Worm (Caenorhabditis elegans): ENCODE data around the gene ZK105.6.

The ZK105.6 gene

DNA sequence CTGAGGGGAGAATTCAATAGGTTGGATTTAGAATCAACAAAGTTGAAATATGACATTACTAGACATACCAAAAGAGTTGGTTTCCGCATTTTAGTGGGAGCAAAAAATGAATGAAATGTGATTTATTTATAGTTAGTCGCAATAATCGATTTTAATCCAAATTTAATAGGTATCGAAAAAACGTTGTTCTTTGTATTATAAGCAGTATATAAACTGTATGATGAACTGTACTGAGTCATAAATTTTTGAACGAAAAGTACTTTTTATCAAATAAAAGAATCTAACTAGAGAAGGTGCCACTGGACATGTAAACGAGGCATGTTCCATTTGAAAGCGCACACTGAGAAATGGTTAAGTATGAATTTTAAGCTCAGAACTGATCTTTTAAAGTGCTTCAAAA, 34.0 kb downstream of the ZK105.6 start, which contains the start of gene C12D5.9:
Gene C12D5.9, minus strand, starts transcription at position 101 of the 400 bp plus-strand sequence.
- TF ChIP-seq elt-1 (tag; optimal IDR thresholded peaks at IDR 0.05; ENCODE audit: borderline replicate concordance, insufficient read depth) = no peak
- no peak for TF ChIP-seq nhr-237 (tag; optimal IDR thresholded peaks at IDR 0.05)
- TF ChIP-seq ceh-83 (GFP tag; optimal IDR thresholded peaks at IDR 0.05) = no peak

DNA sequence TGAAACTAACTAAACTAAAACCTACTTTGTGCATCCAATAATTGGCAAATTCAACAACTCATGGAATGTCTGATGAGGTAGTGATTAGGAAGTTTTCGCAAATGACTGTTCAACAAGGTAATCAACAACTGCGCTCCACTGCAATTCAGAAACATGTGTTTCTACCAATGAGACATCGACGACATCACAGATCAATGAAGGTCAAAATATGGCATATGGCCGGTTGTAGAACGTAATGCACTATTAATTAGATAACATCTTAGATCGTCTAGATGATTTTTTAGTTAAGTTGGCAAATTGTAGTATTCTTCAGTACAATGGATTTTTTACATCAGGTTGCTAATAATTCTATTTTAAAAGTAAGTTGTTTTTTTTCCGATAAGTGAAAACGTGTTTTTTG, 37.7 kb downstream of the ZK105.6 start, which contains the start of the genes nhr-94 and nhr-152:
Gene nhr-94, minus strand, starts transcription at position 147 of the 400 bp plus-strand sequence.
Gene nhr-152, plus strand, starts transcription at position 162 of the 400 bp plus-strand sequence.
- TF ChIP-seq drap-1 (GFP tag; optimal IDR thresholded peaks at IDR 0.05) = no peak
- TF ChIP-seq nhr-2 (tag; optimal IDR thresholded peaks at IDR 0.05) = peak; percentile 81
- TF ChIP-seq elt-1 (tag; optimal IDR thresholded peaks at IDR 0.05; ENCODE audit: borderline replicate concordance, insufficient read depth) = peak; percentile 49

ce11 chrV:7683907-7684655, 39.8 kb downstream of the ZK105.6 start, which contains the start of gene sre-11:
TSS of gene sre-11 (minus strand) at chrV:7683957.
- TF ChIP-seq nhr-237 (tag; optimal IDR thresholded peaks at IDR 0.05) (no peak), ztf-11 (tag; optimal IDR thresholded peaks at IDR 0.05) (no peak), cnd-1 (tag; optimal IDR thresholded peaks at IDR 0.05) (no peak), nhr-28 (tag; optimal IDR thresholded peaks at IDR 0.05) (no peak), sptf-1 (tag; optimal IDR thresholded peaks at IDR 0.05) (no peak), pha-4 (tag; optimal IDR thresholded peaks at IDR 0.05) (no peak)

ce11 chrV:7681388-7681787, 42.5 kb downstream of the ZK105.6 start, which contains the start of gene cyp-33A1:
TSS of gene cyp-33A1 (minus strand) at chrV:7681459.
- TF ChIP-seq unc-120 (tag; optimal IDR thresholded peaks at IDR 0.05; ENCODE audit: poor library complexity, severe bottlenecking) (no peak), ceh-39 (tag; optimal IDR thresholded peaks at IDR 0.05) (no peak)

DNA sequence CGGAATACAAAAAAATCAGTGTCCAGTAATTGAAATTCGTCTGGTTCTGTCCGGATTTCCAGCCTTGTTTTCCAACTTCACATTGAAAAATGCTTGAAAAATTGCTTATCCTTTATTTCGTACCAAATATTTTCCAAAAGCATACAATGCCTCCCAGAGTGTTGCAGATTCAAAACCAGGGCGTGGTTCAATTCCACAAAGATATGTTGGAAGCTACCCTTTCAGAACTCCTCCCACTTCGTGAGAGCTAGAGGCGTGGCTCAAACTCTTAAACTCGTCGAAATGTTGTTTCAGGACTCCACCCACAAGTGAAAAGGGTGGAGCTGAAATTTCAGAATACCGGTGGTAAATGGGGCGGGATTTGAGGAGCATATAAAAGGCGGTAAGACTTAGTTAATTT, 48.0 kb downstream of the ZK105.6 start, which contains the start of gene C12D5.3:
Gene C12D5.3, plus strand, starts transcription at position 301 of the 400 bp plus-strand sequence.
- TF ChIP-seq mls-2 (tag; optimal IDR thresholded peaks at IDR 0.05) = no peak
- TF ChIP-seq nhr-12 (tag; optimal IDR thresholded peaks at IDR 0.05) = no peak
- no peak for TF ChIP-seq flh-1 (GFP tag; optimal IDR thresholded peaks at IDR 0.05)
- TF ChIP-seq tbx-8 (GFP tag; optimal IDR thresholded peaks at IDR 0.05) = no peak
- no peak for TF ChIP-seq nhr-2 (tag; optimal IDR thresholded peaks at IDR 0.05)
- TF ChIP-seq lin-32 (GFP tag; optimal IDR thresholded peaks at IDR 0.05) = no peak
- TF ChIP-seq drap-1 (GFP tag; optimal IDR thresholded peaks at IDR 0.05) = no peak
- no peak for TF ChIP-seq M03D4.4 (tag; optimal IDR thresholded peaks at IDR 0.05)
- TF ChIP-seq bed-3 (GFP tag; optimal IDR thresholded peaks at IDR 0.05) = no peak
- TF ChIP-seq ztf-11 (tag; optimal IDR thresholded peaks at IDR 0.05) = no peak
- no peak for TF ChIP-seq elt-3 (tag; optimal IDR thresholded peaks at IDR 0.05)
- no peak for TF ChIP-seq unc-62 (GFP tag; optimal IDR thresholded peaks at IDR 0.05)
- TF ChIP-seq lin-13 (tag; optimal IDR thresholded peaks at IDR 0.05) = no peak
- no peak for TF ChIP-seq unc-120 (tag; optimal IDR thresholded peaks at IDR 0.05; ENCODE audit: poor library complexity, severe bottlenecking)
- TF ChIP-seq ceh-83 (GFP tag; optimal IDR thresholded peaks at IDR 0.05) = no peak
- no peak for TF ChIP-seq blmp-1 (tag; optimal IDR thresholded peaks at IDR 0.05)
- TF ChIP-seq hlh-1 (tag; optimal IDR thresholded peaks at IDR 0.05) = no peak
- no peak for TF ChIP-seq sptf-1 (tag; optimal IDR thresholded peaks at IDR 0.05)
